Fruit fly (Drosophila melanogaster) whole organism, adult: Measurements from ENCODE around the gene CG15196.

Source experiments
- CG12768 ChIP-seq: fragments of 200-800 bp; sonication (Bioruptor generic); optimal IDR thresholded peaks from 2 replicates; lab custom pipeline; 2017; ENCODE audit warnings: missing biosample characterization, missing genetic modification characterization, mild to moderate bottlenecking, moderate library complexity, missing genetic modification reagents
- CG14711 ChIP-seq: fragments of 200-800 bp; sonication (Bioruptor generic); optimal IDR thresholded peaks from 2 replicates; lab custom pipeline; 2018; ENCODE audit warnings: missing biosample characterization, mild to moderate bottlenecking, missing genetic modification characterization, moderate library complexity
- CG1620 ChIP-seq: fragments of 200-800 bp; sonication (Bioruptor generic); optimal IDR thresholded peaks from 2 replicates; lab custom pipeline; 2016; ENCODE audit warnings: missing biosample characterization, missing genetic modification characterization
- CG33017 ChIP-seq: fragments of 200-800 bp; sonication (Bioruptor generic); optimal IDR thresholded peaks from 2 replicates; lab custom pipeline; 2018; ENCODE audit warnings: missing biosample characterization, mild to moderate bottlenecking, missing genetic modification characterization, moderate library complexity
- CG5204 ChIP-seq: fragments of 200-800 bp; sonication (Bioruptor generic); optimal IDR thresholded peaks from 2 replicates; lab custom pipeline; 2016; ENCODE audit warnings: missing biosample characterization, missing genetic modification characterization
- CG7101 ChIP-seq: fragments of 200-800 bp; sonication (Bioruptor generic); optimal IDR thresholded peaks from 2 replicates; lab custom pipeline; 2018; ENCODE audit warnings: missing biosample characterization, mild to moderate bottlenecking, missing genetic modification characterization, moderate library complexity
- Clk ChIP-seq: fragments of 200-800 bp; sonication (Bioruptor generic); optimal IDR thresholded peaks from 2 replicates; lab custom pipeline; 2017; ENCODE audit warnings: missing biosample characterization, missing genetic modification characterization
- bab1 ChIP-seq: fragments of 200-800 bp; sonication (Bioruptor generic); optimal IDR thresholded peaks from 3 replicates; lab custom pipeline; 2019; ENCODE audit warnings: missing biosample characterization, mild to moderate bottlenecking, missing genetic modification characterization, moderate library complexity
- cnc ChIP-seq, 2 experiments: fragments of >200 bp; optimal IDR thresholded peaks; 2 replicates each; lab custom pipeline; 2017
- kay ChIP-seq: fragments of 200-800 bp; sonication (Bioruptor generic); peaks from one replicate; lab custom pipeline; 2016; ENCODE audit warnings: missing biosample characterization, missing genetic modification characterization, borderline replicate concordance
- tj ChIP-seq: fragments of 200-800 bp; sonication (Bioruptor generic); optimal IDR thresholded peaks from 3 replicates; lab custom pipeline; 2017; ENCODE audit warnings: missing biosample characterization, mild to moderate bottlenecking, missing genetic modification characterization, moderate library complexity

DNA sequence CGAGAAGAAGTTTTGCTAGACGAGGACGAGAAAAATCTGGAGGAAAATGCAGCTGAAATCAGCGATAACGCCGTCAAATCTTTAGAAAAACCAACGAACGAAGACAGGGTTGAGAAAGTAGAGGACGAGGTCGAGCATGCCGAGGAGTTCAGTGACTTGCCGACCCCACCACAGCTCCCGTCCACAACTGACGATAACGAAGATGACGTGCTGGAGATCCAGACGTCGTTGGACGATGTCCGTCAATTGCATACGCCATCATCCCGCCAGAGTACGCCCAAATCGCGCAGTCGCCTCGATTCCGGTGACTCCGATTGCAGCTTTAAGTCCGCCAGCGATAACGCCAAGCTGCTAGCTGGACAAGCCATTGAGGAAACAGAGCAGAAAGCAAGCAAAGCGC lies 47.4 kb downstream of the CG15196 start:
- TF ChIP-seq CG14711 (no peak), CG5204 (GFP tag; lab: Kevin White, UChicago) (no peak), CG33017 (tag; lab: Kevin White, UChicago) (no peak), CG1620 (no peak), CG7101 (tag; lab: Kevin White, UChicago) (no peak), CG12768 (GFP tag; lab: Kevin White, UChicago) (no peak), kay (GFP tag; lab: Kevin White, UChicago) (no peak), cnc (optimal IDR thresholded peaks at IDR 0.05; lab: Kevin White, UChicago) (no peak), Clk (GFP tag; lab: Kevin White, UChicago) (no peak), bab1 (GFP tag; lab: Kevin White, UChicago) (no peak), tj (GFP tag; lab: Kevin White, UChicago) (no peak)
